Worm (Caenorhabditis elegans): ENCODE data around the gene clec-229.

ce11 chrV:15323417-15323816, 17.9 kb downstream of the clec-229 start:
- no peak for TF ChIP-seq lsy-2 (tag; optimal IDR thresholded peaks at IDR 0.05)
- no peak for TF ChIP-seq ces-1 (GFP tag; optimal IDR thresholded peaks at IDR 0.05)
- TF ChIP-seq rbr-2 (tag; optimal IDR thresholded peaks at IDR 0.05): no peak
- TF ChIP-seq unc-39 (tag; optimal IDR thresholded peaks at IDR 0.05): no peak
- TF ChIP-seq nhr-76 (tag; optimal IDR thresholded peaks at IDR 0.05): no peak
